Worm (Caenorhabditis elegans): Measurements from ENCODE around the gene F38B2.4.

The F38B2.4 gene

ce11 chrX:11287617-11288016, at the start of gene F38B2.4:
TSS of gene F38B2.4 (minus strand) at chrX:11287717.
- TF ChIP-seq mdl-1 (tag; optimal IDR thresholded peaks at IDR 0.05) (no peak), zag-1 (tag; optimal IDR thresholded peaks at IDR 0.05) (no peak), egl-27 (tag; optimal IDR thresholded peaks at IDR 0.05) (no peak), lin-15B (tag; optimal IDR thresholded peaks at IDR 0.05) (no peak), pqm-1 (tag; optimal IDR thresholded peaks at IDR 0.05) (no peak), snpc-4 (tag; optimal IDR thresholded peaks at IDR 0.05) (no peak), ceh-82 (tag; optimal IDR thresholded peaks at IDR 0.05) (no peak), fkh-10 (GFP tag; optimal IDR thresholded peaks at IDR 0.05) (no peak), nhr-76 (tag; optimal IDR thresholded peaks at IDR 0.05) (no peak), egl-5 (tag; optimal IDR thresholded peaks at IDR 0.05) (no peak), ztf-4 (tag; optimal IDR thresholded peaks at IDR 0.05) (no peak), daf-12 (tag; optimal IDR thresholded peaks at IDR 0.05) (no peak), nhr-28 (tag; optimal IDR thresholded peaks at IDR 0.05) (no peak), elt-3 (tag; optimal IDR thresholded peaks at IDR 0.05) (no peak), fos-1 (tag; optimal IDR thresholded peaks at IDR 0.05) (no peak), mml-1 (tag; optimal IDR thresholded peaks at IDR 0.05) (no peak), nhr-25 (tag; optimal IDR thresholded peaks at IDR 0.05) (no peak), unc-62 (GFP tag; optimal IDR thresholded peaks at IDR 0.05) (no peak)

DNA sequence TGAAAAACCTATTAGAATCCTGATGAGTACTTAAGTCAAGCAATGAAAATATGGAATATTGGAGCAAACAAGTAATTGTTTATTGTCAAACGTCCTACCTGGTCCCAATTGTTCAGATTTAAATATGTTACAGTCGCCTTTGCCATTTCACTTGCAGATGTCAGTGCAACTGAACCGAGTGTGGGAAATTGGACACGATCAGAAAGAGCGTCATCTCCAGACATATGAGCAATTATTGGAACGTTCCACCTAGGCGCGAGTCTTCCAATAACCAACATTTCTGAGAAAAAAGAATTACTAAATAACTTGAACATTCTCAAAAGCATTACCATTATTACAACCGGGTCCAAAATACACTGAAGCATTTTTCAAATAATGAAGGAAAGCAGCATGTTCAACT, 49.6 kb upstream of the F38B2.4 start:
- TF ChIP-seq tbx-2 (tag; optimal IDR thresholded peaks at IDR 0.05) (no peak), nhr-28 (tag; optimal IDR thresholded peaks at IDR 0.05) (no peak), zag-1 (tag; optimal IDR thresholded peaks at IDR 0.05) (no peak), R02D3.7 (tag; optimal IDR thresholded peaks at IDR 0.05) (no peak), eor-1 (tag; optimal IDR thresholded peaks at IDR 0.05) (no peak), nhr-77 (tag; optimal IDR thresholded peaks at IDR 0.05) (no peak), lin-15B (tag; optimal IDR thresholded peaks at IDR 0.05) (no peak), aly-2 (tag; optimal IDR thresholded peaks at IDR 0.05) (no peak), egl-27 (tag; optimal IDR thresholded peaks at IDR 0.05) (no peak), jun-1 (tag; optimal IDR thresholded peaks at IDR 0.05) (no peak), pqm-1 (tag; optimal IDR thresholded peaks at IDR 0.05) (no peak), mdl-1 (tag; optimal IDR thresholded peaks at IDR 0.05) (no peak), unc-62 (GFP tag; optimal IDR thresholded peaks at IDR 0.05) (no peak), ZK546.5 (tag; optimal IDR thresholded peaks at IDR 0.05) (no peak), ceh-28 (tag; optimal IDR thresholded peaks at IDR 0.05) (no peak)

DNA sequence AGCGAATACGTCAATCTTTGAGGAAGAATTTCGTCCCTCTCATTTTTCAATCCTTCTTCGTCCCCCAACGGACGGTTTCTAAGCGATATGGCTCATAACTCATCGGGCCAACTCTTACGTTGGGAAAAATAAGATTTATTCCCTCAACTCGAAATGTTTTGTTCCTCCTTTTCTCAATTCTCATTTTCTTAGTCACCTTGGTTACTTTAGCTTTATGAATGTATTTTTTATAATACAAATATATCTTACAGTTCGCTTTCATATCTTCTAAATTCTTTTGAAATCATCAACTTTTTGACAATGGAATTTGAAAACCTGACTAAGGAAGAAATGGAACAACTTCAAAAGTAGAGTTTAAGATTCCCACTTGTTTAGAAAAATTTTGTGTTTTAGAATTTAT, 41.9 kb upstream of the F38B2.4 start, which contains the start of gene npr-9:
Gene npr-9 (plus strand): TSS at position 301 of the 400 bp plus-strand sequence.
- no peak for TF ChIP-seq jun-1 (tag; optimal IDR thresholded peaks at IDR 0.05)
- no peak for TF ChIP-seq pqm-1 (tag; optimal IDR thresholded peaks at IDR 0.05)
- TF ChIP-seq eor-1 (tag; optimal IDR thresholded peaks at IDR 0.05), result no peak
- TF ChIP-seq nhr-11 (tag; optimal IDR thresholded peaks at IDR 0.05), result no peak
- no peak for TF ChIP-seq nhr-76 (tag; optimal IDR thresholded peaks at IDR 0.05)
- no peak for TF ChIP-seq pha-4 (tag; optimal IDR thresholded peaks at IDR 0.05)
- no peak for TF ChIP-seq ceh-16 (tag; optimal IDR thresholded peaks at IDR 0.05)
- TF ChIP-seq R02D3.7 (tag; optimal IDR thresholded peaks at IDR 0.05), result no peak
- no peak for TF ChIP-seq fkh-10 (GFP tag; optimal IDR thresholded peaks at IDR 0.05)
- no peak for TF ChIP-seq egl-5 (tag; optimal IDR thresholded peaks at IDR 0.05)

ce11 chrX:11328710-11329109, 41.2 kb upstream of the F38B2.4 start:
- TF ChIP-seq fkh-10 (GFP tag; optimal IDR thresholded peaks at IDR 0.05) (no peak), fos-1 (tag; optimal IDR thresholded peaks at IDR 0.05) (no peak), nhr-25 (tag; optimal IDR thresholded peaks at IDR 0.05) (no peak)

DNA sequence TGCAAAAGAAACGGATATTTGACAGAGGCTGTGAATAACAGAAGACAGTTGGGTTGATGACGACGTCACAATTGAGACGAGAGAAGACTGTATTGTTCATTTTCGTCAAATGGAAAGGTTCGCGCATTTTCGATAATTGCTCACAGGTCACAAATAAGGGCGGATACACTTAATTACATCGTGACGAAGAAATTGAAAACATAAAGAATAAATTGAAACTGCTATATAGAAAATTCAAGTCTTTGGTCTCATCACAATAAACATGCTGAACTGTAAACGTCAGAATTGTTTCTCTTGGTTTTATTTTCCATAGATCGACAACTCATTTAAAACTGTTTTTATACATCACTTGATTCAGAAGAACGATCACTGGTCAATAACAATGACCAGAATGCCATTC, 39.3 kb upstream of the F38B2.4 start, which contains the start of gene ZK455.5:
Gene ZK455.5 (minus strand): TSS at position 101 of the 400 bp plus-strand sequence.
- TF ChIP-seq daf-12 (tag; optimal IDR thresholded peaks at IDR 0.05) (no peak), nhr-43 (tag; optimal IDR thresholded peaks at IDR 0.05; ENCODE audit: poor library complexity, severe bottlenecking) (no peak), R02D3.7 (tag; optimal IDR thresholded peaks at IDR 0.05) (no peak), fkh-2 (tag; optimal IDR thresholded peaks at IDR 0.05) (no peak), zag-1 (tag; optimal IDR thresholded peaks at IDR 0.05) (no peak)

DNA sequence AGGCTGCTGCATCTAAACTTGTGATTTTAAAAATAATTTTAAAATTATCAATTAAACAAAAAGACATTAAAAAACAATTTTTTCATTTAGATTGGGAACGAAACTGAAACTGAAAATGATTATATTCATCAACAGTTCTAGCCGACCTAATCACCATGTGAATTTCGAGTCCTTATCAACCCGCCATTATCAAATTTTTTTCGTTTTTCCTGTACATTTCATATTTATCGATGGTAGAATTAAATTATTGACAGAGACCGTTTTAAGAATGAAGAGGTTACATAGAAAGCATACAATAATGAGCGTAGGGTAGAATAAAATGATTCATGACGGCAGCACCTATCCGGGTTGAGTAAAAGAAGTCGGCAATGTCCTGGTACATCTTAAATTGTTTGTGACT, 36.7 kb upstream of the F38B2.4 start, which contains the start of gene asm-2:
Gene asm-2 (minus strand): TSS at position 12 of the 400 bp plus-strand sequence.
- no peak for TF ChIP-seq R02D3.7 (tag; optimal IDR thresholded peaks at IDR 0.05)
- no peak for TF ChIP-seq lin-39 (tag; optimal IDR thresholded peaks at IDR 0.05)
- TF ChIP-seq pqm-1 (tag; optimal IDR thresholded peaks at IDR 0.05), result peak; percentile 89
- TF ChIP-seq tbx-2 (tag; optimal IDR thresholded peaks at IDR 0.05), result no peak
- peak; percentile 91 for TF ChIP-seq elt-2 (tag; optimal IDR thresholded peaks at IDR 0.05)
